Worm (Caenorhabditis elegans) whole organism, late embryonic: ENCODE measurements around the gene lact-3.

ENCODE experiments used
- C38D4.7 ChIP-seq: fragments of 200-800 bp; sonication (Bioruptor generic); optimal IDR thresholded peaks from 2 replicates; lab custom pipeline; 2018; ENCODE audit warnings: mild to moderate bottlenecking, missing genetic modification characterization, moderate library complexity, missing compliant biosample characterization
- K02D7.2 ChIP-seq: sonication (generic microtip); optimal IDR thresholded peaks from 2 replicates; lab custom pipeline; 2017; ENCODE audit warnings: mild to moderate bottlenecking, missing genetic modification characterization, missing compliant biosample characterization
- K09A11.1 ChIP-seq: sonication (generic microtip); optimal IDR thresholded peaks from 2 replicates; lab custom pipeline; 2017; ENCODE audit warnings: antibody characterized with exemption, mild to moderate bottlenecking, missing genetic modification characterization, missing compliant biosample characterization; ENCODE audit not compliant: insufficient read depth
- Y22D7AL.16 ChIP-seq: sonication (generic microtip); optimal IDR thresholded peaks from 2 replicates; lab custom pipeline; 2016; ENCODE audit warnings: missing genetic modification characterization, missing compliant biosample characterization
- ahr-1 ChIP-seq: sonication (generic microtip); optimal IDR thresholded peaks from 2 replicates; lab custom pipeline; 2016; ENCODE audit warnings: missing genetic modification characterization, missing compliant biosample characterization
- ama-1 ChIP-seq: fragments of 150-350 bp; optimal IDR thresholded peaks from 2 replicates; lab custom pipeline; 2014
- ceh-14 ChIP-seq: sonication (generic microtip); optimal IDR thresholded peaks from 2 replicates; lab custom pipeline; 2016; ENCODE audit warnings: missing genotype, missing genetic modification characterization, missing compliant biosample characterization
- ceh-18 ChIP-seq: sonication (generic microtip); optimal IDR thresholded peaks from 2 replicates; lab custom pipeline; 2016; ENCODE audit warnings: missing genetic modification characterization, missing compliant biosample characterization
- ceh-2 ChIP-seq: sonication (generic microtip); optimal IDR thresholded peaks from 2 replicates; lab custom pipeline; 2016; ENCODE audit warnings: missing genotype, missing genetic modification characterization, missing compliant biosample characterization
- ceh-24 ChIP-seq: sonication (generic microtip); optimal IDR thresholded peaks from 2 replicates; lab custom pipeline; 2016; ENCODE audit warnings: mild to moderate bottlenecking, missing genetic modification characterization, missing compliant biosample characterization
- ceh-30 ChIP-seq: fragments of 150-350 bp; optimal IDR thresholded peaks from 2 replicates; lab custom pipeline; 2014; ENCODE audit warnings: missing biosample characterization, missing genetic modification characterization
- ceh-34 ChIP-seq: sonication (generic microtip); optimal IDR thresholded peaks from 2 replicates; lab custom pipeline; 2016; ENCODE audit warnings: mild to moderate bottlenecking, missing genetic modification characterization, missing compliant biosample characterization
- ceh-45 ChIP-seq: fragments of 200-800 bp; sonication (Bioruptor generic); IDR thresholded peaks from 2 replicates; pipeline ENCODE4 v1.3.6; 2022; ENCODE audit warnings: missing genetic modification reagents, missing genetic modification characterization, missing compliant biosample characterization
- ceh-48 ChIP-seq: sonication (generic microtip); optimal IDR thresholded peaks from 2 replicates; lab custom pipeline; 2016; ENCODE audit warnings: missing genetic modification characterization, inconsistent platforms, missing compliant biosample characterization
- ceh-9 ChIP-seq: sonication (generic microtip); optimal IDR thresholded peaks from 2 replicates; lab custom pipeline; 2016; ENCODE audit warnings: mild to moderate bottlenecking, missing genetic modification characterization, inconsistent platforms, missing compliant biosample characterization
- che-1 ChIP-seq: sonication (generic microtip); optimal IDR thresholded peaks from 2 replicates; lab custom pipeline; 2016; ENCODE audit warnings: mild to moderate bottlenecking, missing genetic modification characterization, missing compliant biosample characterization
- dmd-4 ChIP-seq: sonication (generic microtip); optimal IDR thresholded peaks from 2 replicates; lab custom pipeline; 2016; ENCODE audit warnings: borderline replicate concordance, missing genetic modification characterization, missing compliant biosample characterization
- dve-1 ChIP-seq: sonication (generic microtip); optimal IDR thresholded peaks from 2 replicates; lab custom pipeline; 2017; ENCODE audit warnings: antibody characterized with exemption, mild to moderate bottlenecking, missing genetic modification characterization, missing compliant biosample characterization
- elt-2 ChIP-seq: sonication (generic microtip); optimal IDR thresholded peaks from 2 replicates; lab custom pipeline; 2016; ENCODE audit warnings: missing genetic modification reagents, missing genetic modification characterization, missing compliant biosample characterization
- elt-4 ChIP-seq: sonication (generic microtip); optimal IDR thresholded peaks from 2 replicates; lab custom pipeline; 2016; ENCODE audit warnings: missing genetic modification characterization, missing compliant biosample characterization
- ets-4 ChIP-seq: sonication (generic microtip); optimal IDR thresholded peaks from 2 replicates; lab custom pipeline; 2016; ENCODE audit warnings: missing genetic modification characterization, missing compliant biosample characterization
- fkh-10 ChIP-seq: fragments of 150-350 bp; optimal IDR thresholded peaks from 2 replicates; lab custom pipeline; 2014; ENCODE audit warnings: missing biosample characterization, missing genetic modification reagents, missing genetic modification characterization
- fkh-6 ChIP-seq: sonication (generic microtip); optimal IDR thresholded peaks from 2 replicates; lab custom pipeline; 2016; ENCODE audit warnings: missing genetic modification characterization, missing compliant biosample characterization
- gmeb-2 ChIP-seq: sonication (generic microtip); optimal IDR thresholded peaks from 2 replicates; lab custom pipeline; 2016; ENCODE audit warnings: missing genetic modification characterization, inconsistent platforms, missing compliant biosample characterization
- hlh-13 ChIP-seq: fragments of 200-800 bp; sonication (Bioruptor generic); optimal IDR thresholded peaks from 2 replicates; lab custom pipeline; 2018; ENCODE audit warnings: mild to moderate bottlenecking, missing genetic modification characterization, missing compliant biosample characterization
- hlh-15 ChIP-seq: sonication (generic microtip); optimal IDR thresholded peaks from 2 replicates; lab custom pipeline; 2016; ENCODE audit warnings: missing genetic modification characterization, missing compliant biosample characterization
- hlh-30 ChIP-seq: sonication (generic microtip); optimal IDR thresholded peaks from 2 replicates; lab custom pipeline; 2017; ENCODE audit warnings: antibody characterized with exemption, missing genetic modification characterization, missing compliant biosample characterization; ENCODE audit not compliant: insufficient read depth
- hlh-8 ChIP-seq: sonication (generic microtip); optimal IDR thresholded peaks from 2 replicates; lab custom pipeline; 2016; ENCODE audit warnings: missing genotype, missing genetic modification characterization, missing compliant biosample characterization
- lin-11 ChIP-seq: fragments of 200-800 bp; sonication (Bioruptor generic); optimal IDR thresholded peaks from 2 replicates; lab custom pipeline; 2018; ENCODE audit warnings: mild to moderate bottlenecking, missing genetic modification characterization, missing compliant biosample characterization
- madf-2 ChIP-seq: sonication (generic microtip); optimal IDR thresholded peaks from 2 replicates; lab custom pipeline; 2017; ENCODE audit warnings: missing genetic modification characterization, missing compliant biosample characterization
- mec-3 ChIP-seq: sonication (generic microtip); optimal IDR thresholded peaks from 2 replicates; lab custom pipeline; 2016; ENCODE audit warnings: borderline replicate concordance, missing genetic modification characterization, missing compliant biosample characterization
- npax-4 ChIP-seq: sonication (generic microtip); optimal IDR thresholded peaks from 2 replicates; lab custom pipeline; 2016; ENCODE audit warnings: missing genetic modification characterization, missing compliant biosample characterization
- odd-2 ChIP-seq: sonication (generic microtip); optimal IDR thresholded peaks from 2 replicates; lab custom pipeline; 2017; ENCODE audit warnings: antibody characterized with exemption, mild to moderate bottlenecking, missing genetic modification characterization, missing compliant biosample characterization
- pag-3 ChIP-seq: sonication (generic microtip); optimal IDR thresholded peaks from 2 replicates; lab custom pipeline; 2016; ENCODE audit warnings: missing compliant biosample characterization, missing genetic modification characterization, borderline replicate concordance
- pha-2 ChIP-seq: sonication (generic microtip); optimal IDR thresholded peaks from 2 replicates; lab custom pipeline; 2017; ENCODE audit warnings: mild to moderate bottlenecking, missing genetic modification characterization, missing compliant biosample characterization
- pqm-1 ChIP-seq: sonication (generic microtip); optimal IDR thresholded peaks from 2 replicates; lab custom pipeline; 2016; ENCODE audit warnings: missing genetic modification characterization, missing compliant biosample characterization
- pros-1 ChIP-seq: fragments of 150-350 bp; optimal IDR thresholded peaks from 2 replicates; lab custom pipeline; 2014; ENCODE audit warnings: missing biosample characterization, missing genetic modification reagents, missing genetic modification characterization
- rnt-1 ChIP-seq: sonication (generic microtip); optimal IDR thresholded peaks from 2 replicates; lab custom pipeline; 2016; ENCODE audit warnings: missing genetic modification characterization, missing compliant biosample characterization
- sdc-2 ChIP-seq: sonication (generic microtip); optimal IDR thresholded peaks from 2 replicates; lab custom pipeline; 2016; ENCODE audit warnings: missing genotype, missing genetic modification characterization, missing compliant biosample characterization
- sox-2 ChIP-seq: fragments of 200-800 bp; sonication (Bioruptor generic); IDR thresholded peaks from 2 replicates; pipeline ENCODE4 v1.3.6; 2022; ENCODE audit warnings: missing genetic modification reagents, missing genetic modification characterization, missing compliant biosample characterization
- tbx-7 ChIP-seq: sonication (generic microtip); optimal IDR thresholded peaks from 2 replicates; lab custom pipeline; 2016; ENCODE audit warnings: missing genotype, missing genetic modification characterization, missing compliant biosample characterization
- ttx-3 ChIP-seq: sonication (generic microtip); optimal IDR thresholded peaks from 2 replicates; lab custom pipeline; 2016; ENCODE audit warnings: missing genetic modification reagents, missing genetic modification characterization, missing compliant biosample characterization
- unc-42 ChIP-seq: sonication (generic microtip); optimal IDR thresholded peaks from 2 replicates; lab custom pipeline; 2016; ENCODE audit warnings: missing genotype, missing genetic modification characterization, missing compliant biosample characterization
- unc-55 ChIP-seq: sonication (generic microtip); optimal IDR thresholded peaks from 2 replicates; lab custom pipeline; 2017; ENCODE audit warnings: missing biosample characterization, missing genetic modification reagents, missing genetic modification characterization
- unc-86 ChIP-seq: sonication (generic microtip); optimal IDR thresholded peaks from 2 replicates; lab custom pipeline; 2016; ENCODE audit warnings: missing genetic modification characterization, missing compliant biosample characterization

The lact-3 gene

DNA sequence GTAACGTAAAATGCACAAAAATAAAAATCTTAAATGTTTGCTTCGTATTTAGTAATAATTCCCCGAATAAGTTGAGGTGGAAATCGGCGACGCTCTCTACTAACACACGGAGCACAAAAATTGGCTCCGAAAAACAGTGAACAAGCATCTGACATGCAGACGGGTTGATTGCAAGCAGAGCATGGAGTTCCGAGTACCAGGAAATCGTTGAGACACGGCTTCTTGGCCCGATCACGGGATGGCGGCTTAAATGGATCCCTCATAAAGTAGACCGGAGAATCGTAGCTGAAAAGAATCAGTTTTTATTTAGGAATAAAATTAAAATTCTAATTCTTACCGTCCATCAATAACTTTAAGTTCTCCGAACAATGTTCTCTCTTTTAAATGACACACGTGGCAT lies 4.8 kb upstream of the lact-3 start:
- TF ChIP-seq ceh-30 (tag; lab: Kevin White, UChicago) (no peak), elt-4 (tag; lab: Kevin White, UChicago) (no peak), gmeb-2 (no peak), sdc-2 (tag; lab: Kevin White, UChicago) (no peak), hlh-13 (GFP tag; lab: Kevin White, UChicago) (no peak), unc-55 (GFP tag; lab: Kevin White, UChicago) (no peak), pros-1 (tag; lab: Kevin White, UChicago) (no peak), rnt-1 (tag; lab: Kevin White, UChicago) (no peak), pha-2 (no peak), fkh-10 (GFP tag; lab: Kevin White, UChicago) (no peak), lin-11 (no peak), unc-42 (tag; lab: Kevin White, UChicago) (no peak), ceh-18 (tag; lab: Kevin White, UChicago) (no peak), hlh-30 (tag; lab: Kevin White, UChicago) (no peak), tbx-7 (tag; lab: Kevin White, UChicago) (no peak), hlh-15 (no peak), ceh-2 (tag; lab: Kevin White, UChicago) (no peak), npax-4 (tag; lab: Kevin White, UChicago) (no peak)

DNA sequence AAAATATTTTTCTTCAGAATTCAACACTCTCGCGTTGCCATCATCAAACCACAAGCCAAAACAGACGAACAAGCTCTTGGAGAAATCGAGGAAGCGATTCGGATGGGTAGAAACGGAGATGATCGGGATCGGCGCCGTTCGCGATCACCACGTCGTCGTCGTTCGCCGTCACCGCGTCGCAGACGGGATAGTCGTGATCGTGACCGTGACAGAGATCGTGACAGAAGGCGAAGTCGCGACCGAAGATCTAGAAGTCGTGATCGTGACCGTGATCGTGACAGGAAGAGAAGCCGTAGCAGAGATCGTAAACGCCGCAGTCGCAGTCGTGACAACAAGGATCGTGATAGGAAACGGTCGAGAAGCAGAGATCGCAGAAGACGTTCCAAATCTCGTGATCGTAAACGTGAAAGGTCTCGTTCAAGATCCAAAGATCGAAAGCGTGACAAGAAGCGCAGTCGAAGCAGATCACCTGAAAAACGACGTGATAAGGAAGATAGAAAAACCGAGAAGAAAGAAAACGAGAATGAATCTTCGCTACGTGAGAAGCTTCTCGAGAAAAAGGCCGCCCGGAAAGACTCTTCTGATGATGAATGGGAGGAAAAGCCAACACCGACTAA lies 4.1 kb upstream of the lact-3 start:
- TF ChIP-seq ceh-34 (tag; lab: Kevin White, UChicago), result no peak
- TF ChIP-seq che-1 (tag; lab: Kevin White, UChicago), result no peak
- TF ChIP-seq npax-4 (tag; lab: Kevin White, UChicago), result no peak
- no peak for TF ChIP-seq C38D4.7 (GFP tag; lab: Kevin White, UChicago)
- no peak for TF ChIP-seq ceh-24
- TF ChIP-seq pha-2, result no peak
- no peak for TF ChIP-seq ceh-48
- no peak for TF ChIP-seq fkh-6 (tag; lab: Kevin White, UChicago)
- TF ChIP-seq ets-4 (tag; lab: Kevin White, UChicago), result no peak
- no peak for TF ChIP-seq elt-2
- no peak for TF ChIP-seq Y22D7AL.16 (tag; lab: Kevin White, UChicago)

DNA sequence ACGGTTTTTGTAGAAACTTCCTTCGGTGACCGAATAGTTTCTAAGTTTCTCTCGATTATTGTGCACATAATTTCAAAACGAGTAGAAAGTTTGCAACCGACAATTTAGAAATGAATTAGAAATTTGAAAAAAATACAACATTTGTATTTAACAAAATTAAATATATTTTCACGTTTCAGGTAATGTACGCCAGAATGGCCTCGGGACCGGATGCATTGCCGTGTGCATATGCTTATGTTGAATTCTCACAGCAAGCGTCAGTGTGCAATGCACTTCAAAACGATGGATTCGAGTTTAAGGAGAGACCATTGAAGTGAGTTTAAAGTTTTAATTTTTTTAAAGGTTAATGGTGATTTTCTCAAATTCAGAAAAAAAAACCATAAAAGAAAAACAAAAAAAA lies 3.4 kb upstream of the lact-3 start, which contains the start of gene marc-2:
marc-2 (minus strand) TSS at position 101 of the 400 bp plus-strand sequence.
- TF ChIP-seq pag-3 (tag; lab: Kevin White, UChicago) (no peak), ceh-18 (tag; lab: Kevin White, UChicago) (no peak), ahr-1 (no peak), hlh-13 (GFP tag; lab: Kevin White, UChicago) (no peak), odd-2 (no peak), unc-86 (tag; lab: Kevin White, UChicago) (no peak), K09A11.1 (tag; lab: Kevin White, UChicago) (no peak), gmeb-2 (no peak), ceh-45 (no peak), Y22D7AL.16 (tag; lab: Kevin White, UChicago) (no peak), sox-2 (no peak), madf-2 (tag; lab: Kevin White, UChicago) (no peak), K02D7.2 (no peak), dve-1 (no peak), ceh-30 (tag; lab: Kevin White, UChicago) (no peak)

DNA sequence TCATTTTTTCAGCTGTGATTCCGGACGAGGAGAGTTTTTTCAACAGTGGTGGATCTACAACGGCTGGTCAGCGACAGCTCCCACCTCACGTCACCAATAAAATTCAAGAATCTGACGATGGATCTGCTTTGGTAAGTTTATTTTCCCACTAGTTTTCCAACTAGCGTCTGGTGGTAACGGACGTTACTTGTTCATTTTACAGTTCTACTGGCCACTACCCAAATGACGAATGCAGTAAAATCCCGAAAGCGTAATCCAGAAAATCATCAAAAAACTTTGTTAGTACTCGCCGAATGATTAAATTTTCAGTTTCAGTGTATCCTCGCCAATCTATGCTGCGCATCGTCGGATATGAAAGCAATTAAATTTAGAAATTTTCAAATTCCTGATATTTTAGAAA lies 2.1 kb upstream of the lact-3 start:
- TF ChIP-seq K02D7.2 (no peak), fkh-6 (tag; lab: Kevin White, UChicago) (no peak), unc-42 (tag; lab: Kevin White, UChicago) (no peak), pqm-1 (tag; lab: Kevin White, UChicago) (no peak), ceh-14 (tag; lab: Kevin White, UChicago) (no peak), ceh-9 (tag; lab: Kevin White, UChicago) (no peak), ceh-18 (tag; lab: Kevin White, UChicago) (no peak), hlh-8 (tag; lab: Kevin White, UChicago) (no peak), mec-3 (tag; lab: Kevin White, UChicago) (no peak), ttx-3 (tag; lab: Kevin White, UChicago) (no peak), ama-1 (no peak), dmd-4 (tag; lab: Kevin White, UChicago) (no peak)
- TF ChIP-seq, all 69 proteins: peak for 0
